Worm (Caenorhabditis elegans) whole organism, L2 larva: Measurements from ENCODE around the gene vha-2.

Source experiments
- aly-2 ChIP-seq: fragments of 150-350 bp; optimal IDR thresholded peaks from 2 replicates; lab custom pipeline; 2014; ENCODE audit warnings: missing biosample characterization, missing genetic modification characterization
- ceh-16 ChIP-seq: fragments of 150-350 bp; optimal IDR thresholded peaks from 2 replicates; lab custom pipeline; 2014; ENCODE audit warnings: missing biosample characterization, missing genetic modification characterization
- ceh-82 ChIP-seq: fragments of 150-350 bp; optimal IDR thresholded peaks from 2 replicates; lab custom pipeline; 2014; ENCODE audit warnings: missing biosample characterization, missing genetic modification characterization
- crh-2 ChIP-seq: sonication (generic microtip); optimal IDR thresholded peaks from 2 replicates; lab custom pipeline; 2017; ENCODE audit warnings: missing biosample characterization, missing genetic modification characterization
- elt-1 ChIP-seq: fragments of 150-350 bp; optimal IDR thresholded peaks from 2 replicates; lab custom pipeline; 2014; ENCODE audit warnings: missing biosample characterization, missing genetic modification characterization
- elt-3 ChIP-seq: sonication (generic microtip); optimal IDR thresholded peaks from 2 replicates; lab custom pipeline; 2017; ENCODE audit warnings: missing biosample characterization, missing genetic modification characterization
- mab-5 ChIP-seq: fragments of 150-350 bp; optimal IDR thresholded peaks from 2 replicates; lab custom pipeline; 2014; ENCODE audit warnings: missing biosample characterization, missing genetic modification characterization
- mdl-1 ChIP-seq, 2 experiments: fragments of 150-350 bp in 1 of 2; sonication (generic microtip) in 1 of 2; optimal IDR thresholded peaks; 2 replicates each; lab custom pipeline; 2017; ENCODE audit warnings: missing biosample characterization in 2 of 2, missing genetic modification characterization in 2 of 2
- nhr-11 ChIP-seq: fragments of 150-350 bp; optimal IDR thresholded peaks from 2 replicates; lab custom pipeline; 2014; ENCODE audit warnings: missing biosample characterization, missing genetic modification characterization
- nhr-77 ChIP-seq: fragments of 150-350 bp; optimal IDR thresholded peaks from 2 replicates; lab custom pipeline; 2014; ENCODE audit warnings: missing biosample characterization, missing genetic modification characterization
- unc-55 ChIP-seq: fragments of 150-350 bp; sonication (generic microtip); optimal IDR thresholded peaks from 3 replicates; lab custom pipeline; 2014; ENCODE audit warnings: missing biosample characterization, missing genetic modification reagents, missing genetic modification characterization

- no peak for TF ChIP-seq aly-2 (tag; lab: Kevin White, UChicago)
- no peak for TF ChIP-seq crh-2 (tag; lab: Kevin White, UChicago)
- TF ChIP-seq ceh-16 = no peak
- no peak for TF ChIP-seq nhr-77 (tag; lab: Kevin White, UChicago)
- TF ChIP-seq nhr-11 (tag; lab: Kevin White, UChicago) = no peak
- TF ChIP-seq elt-1 (tag; lab: Kevin White, UChicago) = no peak
- TF ChIP-seq elt-3 = no peak
- no peak for TF ChIP-seq mdl-1 (tag; optimal IDR thresholded peaks at IDR 0.05; lab: Kevin White, UChicago)
- TF ChIP-seq ceh-82 (tag; lab: Kevin White, UChicago) = no peak
- no peak for TF ChIP-seq mab-5 (tag; lab: Kevin White, UChicago)
- no peak for TF ChIP-seq unc-55 (GFP tag; lab: Kevin White, UChicago)
Measured at ce11 chrIII:9823748-9824147, 41.8 kb downstream of the vha-2 start.
